Worm (Caenorhabditis elegans) whole organism, L1 larva: ENCODE data around the gene F37H8.5.

ENCODE experiments used
- C04F5.9 ChIP-seq: sonication (generic microtip); optimal IDR thresholded peaks from 2 replicates; lab custom pipeline; 2016; ENCODE audit warnings: missing genetic modification characterization, missing compliant biosample characterization
- C16A3.4 ChIP-seq: fragments of 150-350 bp; optimal IDR thresholded peaks from 2 replicates; lab custom pipeline; 2014; ENCODE audit warnings: missing biosample characterization, missing genetic modification characterization
- F16B12.6 ChIP-seq: fragments of 150-350 bp; optimal IDR thresholded peaks from 2 replicates; lab custom pipeline; 2014; ENCODE audit warnings: missing biosample characterization, missing genetic modification characterization
- Y116A8C.19 ChIP-seq: sonication (generic microtip); optimal IDR thresholded peaks from 2 replicates; lab custom pipeline; 2016; ENCODE audit warnings: missing compliant biosample characterization, missing genetic modification characterization, borderline replicate concordance
- alr-1 ChIP-seq: fragments of 200-800 bp; sonication (Bioruptor generic); optimal IDR thresholded peaks from 2 replicates; lab custom pipeline; 2018; ENCODE audit warnings: borderline replicate concordance, mild to moderate bottlenecking, missing genetic modification characterization, missing compliant biosample characterization
- blmp-1 ChIP-seq: fragments of 150-350 bp; optimal IDR thresholded peaks from 2 replicates; lab custom pipeline; 2014; ENCODE audit warnings: missing biosample characterization, missing genetic modification characterization
- ceh-63 ChIP-seq: fragments of 200-800 bp; sonication (Bioruptor generic); optimal IDR thresholded peaks from 2 replicates; lab custom pipeline; 2018; ENCODE audit warnings: mild to moderate bottlenecking, missing genetic modification characterization, missing compliant biosample characterization
- ceh-82 ChIP-seq, 3 experiments: fragments of 150-350 bp in 1 of 3; sonication (generic microtip) in 2 of 3; optimal IDR thresholded peaks; 2 replicates each; lab custom pipeline; 2014 to 2017; ENCODE audit warnings: missing biosample characterization in 3 of 3, missing genetic modification characterization in 3 of 3
- ceh-88 ChIP-seq: fragments of 200-800 bp; sonication (Bioruptor generic); IDR thresholded peaks from 2 replicates; pipeline ENCODE4 v1.3.6; 2022; ENCODE audit warnings: missing genetic modification characterization, missing compliant biosample characterization
- ces-1 ChIP-seq: fragments of 150-350 bp; optimal IDR thresholded peaks from 2 replicates; lab custom pipeline; 2014; ENCODE audit warnings: missing biosample characterization, missing genetic modification reagents, missing genetic modification characterization
- efl-1 ChIP-seq, 4 experiments: fragments of 150-350 bp; optimal IDR thresholded peaks in 3 of 4; peaks in 1 of 4; 1 replicate in 1 of 4; 2 replicates in 3 of 4; lab custom pipeline; 2014; ENCODE audit warnings: missing biosample characterization in 2 of 4, missing genetic modification characterization in 2 of 4, missing genetic modification reagents in 2 of 4
- efl-3 ChIP-seq: fragments of 200-800 bp; sonication (Bioruptor generic); optimal IDR thresholded peaks from 2 replicates; lab custom pipeline; 2018; ENCODE audit warnings: mild to moderate bottlenecking, missing genetic modification characterization, missing compliant biosample characterization
- egl-13 ChIP-seq: sonication (generic microtip); optimal IDR thresholded peaks from 2 replicates; lab custom pipeline; 2016; ENCODE audit warnings: missing genotype, missing genetic modification reagents, missing genetic modification characterization, missing compliant biosample characterization
- elt-3 ChIP-seq, 6 experiments: fragments of 150-350 bp in 1 of 6; sonication (generic microtip); optimal IDR thresholded peaks; 2 replicates each; lab custom pipeline; 2017 to 2018; ENCODE audit warnings: missing biosample characterization in 6 of 6, missing genetic modification characterization in 6 of 6, inconsistent platforms in 1 of 6
- fkh-4 ChIP-seq: sonication (generic microtip); optimal IDR thresholded peaks from 2 replicates; lab custom pipeline; 2016; ENCODE audit warnings: missing compliant biosample characterization, missing genetic modification characterization, borderline replicate concordance
- fkh-8 ChIP-seq: sonication (generic microtip); optimal IDR thresholded peaks from 2 replicates; lab custom pipeline; 2016; ENCODE audit warnings: mild to moderate bottlenecking, missing genetic modification characterization, missing compliant biosample characterization
- grh-1 ChIP-seq: fragments of 200-800 bp; sonication (Bioruptor generic); IDR thresholded peaks from 2 replicates; pipeline ENCODE4 v1.3.6; 2022; ENCODE audit warnings: missing genetic modification reagents, missing genetic modification characterization, missing compliant biosample characterization
- hlh-17 ChIP-seq: fragments of 200-800 bp; sonication (Bioruptor generic); optimal IDR thresholded peaks from 2 replicates; lab custom pipeline; 2018; ENCODE audit warnings: missing genetic modification characterization, mild to moderate bottlenecking, missing compliant biosample characterization, moderate library complexity, borderline replicate concordance
- lin-14 ChIP-seq: fragments of 200-800 bp; sonication (Bioruptor generic); optimal IDR thresholded peaks from 2 replicates; lab custom pipeline; 2018; ENCODE audit warnings: mild to moderate bottlenecking, missing genetic modification characterization, moderate library complexity, missing compliant biosample characterization
- lin-15B ChIP-seq: fragments of 150-350 bp; sonication (generic microtip); optimal IDR thresholded peaks from 3 replicates; lab custom pipeline; 2014; ENCODE audit warnings: missing biosample characterization, missing genetic modification characterization
- lin-35 ChIP-seq, 2 experiments: fragments of 150-350 bp; optimal IDR thresholded peaks; 2 replicates each; lab custom pipeline; 2014; ENCODE audit warnings: missing biosample characterization in 2 of 2, missing genetic modification characterization in 2 of 2, missing genetic modification reagents in 2 of 2
- lsy-2 ChIP-seq, 2 experiments: fragments of 150-350 bp; optimal IDR thresholded peaks; 2 replicates each; lab custom pipeline; 2014; ENCODE audit warnings: missing biosample characterization in 2 of 2, missing genetic modification characterization in 2 of 2
- mdl-1 ChIP-seq, 2 experiments: fragments of 150-350 bp; optimal IDR thresholded peaks; 2 replicates each; lab custom pipeline; 2014 to 2017; ENCODE audit warnings: missing biosample characterization in 2 of 2, missing genetic modification characterization in 2 of 2, inconsistent platforms in 1 of 2
- mef-2 ChIP-seq: fragments of 150-350 bp; optimal IDR thresholded peaks from 2 replicates; lab custom pipeline; 2014; ENCODE audit warnings: missing biosample characterization, missing genetic modification characterization
- mep-1 ChIP-seq: fragments of 150-350 bp; optimal IDR thresholded peaks from 2 replicates; lab custom pipeline; 2014; ENCODE audit warnings: missing biosample characterization, missing genetic modification characterization
- nhr-12 ChIP-seq: sonication (generic microtip); optimal IDR thresholded peaks from 2 replicates; lab custom pipeline; 2017; ENCODE audit warnings: missing biosample characterization, missing genetic modification characterization
- nhr-19 ChIP-seq: fragments of 200-800 bp; sonication (Bioruptor generic); conservative IDR thresholded peaks from 2 replicates; pipeline ENCODE4 v1.3.6; 2022; ENCODE audit warnings: missing genetic modification characterization, missing compliant biosample characterization
- nhr-20 ChIP-seq: sonication (generic microtip); optimal IDR thresholded peaks from 2 replicates; lab custom pipeline; 2016; ENCODE audit warnings: mild to moderate bottlenecking, missing genetic modification characterization, missing compliant biosample characterization
- nhr-237 ChIP-seq: fragments of 150-350 bp; optimal IDR thresholded peaks from 2 replicates; lab custom pipeline; 2014; ENCODE audit warnings: missing biosample characterization, missing genetic modification characterization
- nhr-71 ChIP-seq: sonication (generic microtip); optimal IDR thresholded peaks from 2 replicates; lab custom pipeline; 2016; ENCODE audit warnings: mild to moderate bottlenecking, missing genetic modification characterization, moderate library complexity, missing compliant biosample characterization
- nhr-85 ChIP-seq: sonication (generic microtip); peaks from one replicate; lab custom pipeline; 2016; ENCODE audit warnings: missing genetic modification characterization, inconsistent platforms, missing compliant biosample characterization
- pag-3 ChIP-seq: sonication (generic microtip); optimal IDR thresholded peaks from 2 replicates; lab custom pipeline; 2017; ENCODE audit warnings: missing genetic modification characterization, mild to moderate bottlenecking, missing compliant biosample characterization, antibody characterized with exemption, borderline replicate concordance; ENCODE audit not compliant: insufficient read depth
- pax-3 ChIP-seq: fragments of 200-800 bp; sonication (Bioruptor generic); optimal IDR thresholded peaks from 2 replicates; lab custom pipeline; 2018; ENCODE audit warnings: mild to moderate bottlenecking, missing genetic modification characterization, moderate library complexity, missing compliant biosample characterization
- pqm-1 ChIP-seq: sonication (generic microtip); optimal IDR thresholded peaks from 3 replicates; lab custom pipeline; 2017; ENCODE audit warnings: missing biosample characterization, missing genetic modification characterization
- rnt-1 ChIP-seq: sonication (generic microtip); optimal IDR thresholded peaks from 2 replicates; lab custom pipeline; 2016; ENCODE audit warnings: mild to moderate bottlenecking, missing genetic modification characterization, moderate library complexity, missing compliant biosample characterization
- skn-1 ChIP-seq: fragments of 150-350 bp; optimal IDR thresholded peaks from 2 replicates; lab custom pipeline; 2014; ENCODE audit warnings: missing biosample characterization, missing genetic modification characterization
- snpc-4 ChIP-seq: fragments of 150-350 bp; optimal IDR thresholded peaks from 2 replicates; lab custom pipeline; 2014; ENCODE audit warnings: missing biosample characterization, missing genetic modification characterization
- snu-23 ChIP-seq: sonication (generic microtip); optimal IDR thresholded peaks from 2 replicates; lab custom pipeline; 2016; ENCODE audit warnings: missing genetic modification characterization, missing compliant biosample characterization
- sptf-1 ChIP-seq: fragments of 150-350 bp; optimal IDR thresholded peaks from 2 replicates; lab custom pipeline; 2014; ENCODE audit warnings: missing biosample characterization, missing genetic modification characterization
- sup-37 ChIP-seq: fragments of 200-800 bp; sonication (Bioruptor generic); optimal IDR thresholded peaks from 2 replicates; lab custom pipeline; 2018; ENCODE audit warnings: mild to moderate bottlenecking, missing genetic modification characterization, missing compliant biosample characterization
- swsn-7 ChIP-seq: sonication (generic microtip); optimal IDR thresholded peaks from 2 replicates; lab custom pipeline; 2016; ENCODE audit warnings: missing genetic modification characterization, missing compliant biosample characterization
- tbx-2 ChIP-seq: sonication (generic microtip); optimal IDR thresholded peaks from 2 replicates; lab custom pipeline; 2016; ENCODE audit warnings: missing genetic modification characterization, missing compliant biosample characterization
- tlp-1 ChIP-seq: fragments of 150-350 bp; optimal IDR thresholded peaks from 2 replicates; lab custom pipeline; 2014; ENCODE audit warnings: missing biosample characterization, missing genetic modification characterization
- unc-62 ChIP-seq: fragments of 150-350 bp; optimal IDR thresholded peaks from 2 replicates; lab custom pipeline; 2014; ENCODE audit warnings: missing biosample characterization, missing genetic modification reagents, missing genetic modification characterization
- vab-15 ChIP-seq: sonication (generic microtip); optimal IDR thresholded peaks from 2 replicates; lab custom pipeline; 2017; ENCODE audit warnings: missing genotype, mild to moderate bottlenecking, missing genetic modification characterization, missing compliant biosample characterization
- zag-1 ChIP-seq: fragments of 150-350 bp; optimal IDR thresholded peaks from 2 replicates; lab custom pipeline; 2014; ENCODE audit warnings: missing biosample characterization, missing genetic modification characterization
- zip-4 ChIP-seq: fragments of 200-800 bp; sonication (Bioruptor generic); optimal IDR thresholded peaks from 2 replicates; lab custom pipeline; 2018; ENCODE audit warnings: mild to moderate bottlenecking, missing genetic modification characterization, moderate library complexity, missing compliant biosample characterization
- ztf-11 ChIP-seq, 2 experiments: sonication (generic microtip); optimal IDR thresholded peaks; 2 replicates each; lab custom pipeline; 2016 to 2017; ENCODE audit warnings: missing genetic modification characterization in 2 of 2, missing biosample characterization in 1 of 2, missing compliant biosample characterization in 1 of 2

Gene F37H8.5

DNA sequence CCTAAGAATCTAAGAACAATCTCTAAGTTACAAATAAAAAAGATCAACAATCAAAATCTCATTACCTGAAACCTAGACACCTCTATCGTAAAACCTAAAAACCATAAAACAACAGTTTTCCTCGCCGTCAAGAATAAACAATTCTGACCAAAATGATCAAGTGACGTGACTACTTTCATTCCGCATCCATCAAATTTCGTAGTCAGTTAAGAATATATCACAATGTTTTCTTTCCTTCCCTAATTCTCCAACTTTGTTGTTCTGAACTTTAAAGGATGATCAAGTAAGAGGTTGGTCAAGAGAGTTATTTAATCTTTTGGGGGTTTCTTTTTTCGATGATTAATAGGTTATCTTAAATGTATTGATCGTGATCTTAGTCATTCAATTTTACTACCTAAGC is 24.7 kb upstream of the F37H8.5 start:
- TF ChIP-seq zag-1 (tag; lab: Kevin White, UChicago) (no peak), swsn-7 (no peak), tlp-1 (tag; lab: Kevin White, UChicago) (no peak), mef-2 (tag; lab: Kevin White, UChicago) (no peak), nhr-12 (tag; lab: Kevin White, UChicago) (no peak), elt-3 (tag; optimal IDR thresholded peaks at IDR 0.05; lab: Kevin White, UChicago) (peak in 2 of 6 experiments; percentile 54 to 90), ceh-63 (no peak), blmp-1 (tag; lab: Kevin White, UChicago) (peak; percentile 81), efl-1 (optimal IDR thresholded peaks at IDR 0.05; lab: Kevin White, UChicago) (no peak), efl-1 (GFP tag; optimal IDR thresholded peaks at IDR 0.05 in 1 of 2; lab: Kevin White, UChicago) (peak in 1 of 2 experiments; percentile 40), ztf-11 (tag; optimal IDR thresholded peaks at IDR 0.05; lab: Kevin White, UChicago) (no peak), zip-4 (GFP tag; lab: Kevin White, UChicago) (no peak), pag-3 (tag; lab: Kevin White, UChicago) (no peak), nhr-71 (peak; percentile 40), pax-3 (no peak), ces-1 (GFP tag; lab: Kevin White, UChicago) (no peak), mep-1 (tag; lab: Kevin White, UChicago) (no peak), nhr-19 (0 out of 2 replicates have a peak, but pooled peaks have one; percentile 2), ceh-82 (tag; optimal IDR thresholded peaks at IDR 0.05; lab: Kevin White, UChicago) (no peak), mdl-1 (tag; optimal IDR thresholded peaks at IDR 0.05; lab: Kevin White, UChicago) (no peak), C04F5.9 (no peak), rnt-1 (tag; lab: Kevin White, UChicago) (no peak), C16A3.4 (no peak), snu-23 (GFP tag; lab: Kevin White, UChicago) (peak; percentile 6), hlh-17 (GFP tag; lab: Kevin White, UChicago) (no peak), lin-35 (GFP tag; optimal IDR thresholded peaks at IDR 0.05; lab: Kevin White, UChicago) (peak in 1 of 2 experiments; percentile 20), lin-15B (tag; lab: Kevin White, UChicago) (no peak), nhr-20 (tag; lab: Kevin White, UChicago) (peak; percentile 54), lin-14 (GFP tag; lab: Kevin White, UChicago) (peak; percentile 41), nhr-85 (tag; lab: Kevin White, UChicago) (peak; percentile 75), fkh-8 (no peak), skn-1 (tag; lab: Kevin White, UChicago) (no peak), efl-3 (GFP tag; lab: Kevin White, UChicago) (no peak), grh-1 (no peak), nhr-237 (tag; lab: Kevin White, UChicago) (no peak), ceh-88 (GFP tag; lab: Robert Waterston, UW) (no peak)
- TF ChIP-seq, all 84 proteins: peak for 10

DNA sequence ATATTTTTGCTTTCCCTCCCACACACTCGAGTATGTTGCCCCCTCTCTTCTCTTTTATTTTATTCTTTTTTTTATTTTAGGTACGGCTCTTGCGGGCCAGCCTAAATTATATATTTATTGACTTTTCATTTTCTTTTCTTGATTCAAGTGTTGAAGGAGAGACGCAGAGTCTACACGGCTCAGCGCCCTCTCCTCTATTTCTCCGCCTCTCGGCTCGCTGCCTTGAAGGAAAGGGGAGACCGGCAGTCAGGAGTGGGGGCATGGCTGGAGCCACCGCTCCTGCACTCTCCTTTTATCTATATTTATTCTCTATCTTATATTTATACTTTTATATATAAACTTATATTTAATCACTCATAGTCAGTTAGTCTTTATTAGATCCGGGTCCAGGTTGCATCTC is 21.6 kb upstream of the F37H8.5 start:
- TF ChIP-seq snpc-4 (peak; percentile 51), pax-3 (no peak), grh-1 (no peak), lin-14 (GFP tag; lab: Kevin White, UChicago) (peak; percentile 52), unc-62 (no peak), tbx-2 (peak; percentile 10), mep-1 (tag; lab: Kevin White, UChicago) (peak; percentile 27)

- peak; percentile 31 to 67 for TF ChIP-seq lsy-2 (tag; optimal IDR thresholded peaks at IDR 0.05; lab: Kevin White, UChicago)
- TF ChIP-seq alr-1 (tag; lab: Kevin White, UChicago), result no peak
- TF ChIP-seq nhr-85 (tag; lab: Kevin White, UChicago), result peak; percentile 95
- TF ChIP-seq rnt-1 (tag; lab: Kevin White, UChicago), result peak; percentile 93
- no peak for TF ChIP-seq F16B12.6 (tag; lab: Kevin White, UChicago)
- TF ChIP-seq zag-1 (tag; lab: Kevin White, UChicago), result no peak
- TF ChIP-seq Y116A8C.19 (tag; lab: Kevin White, UChicago), result no peak
- peak; percentile 50 for TF ChIP-seq egl-13
- TF ChIP-seq vab-15 (tag; lab: Kevin White, UChicago), result no peak
- TF ChIP-seq fkh-4, result no peak
- no peak for TF ChIP-seq sptf-1 (tag; lab: Kevin White, UChicago)
- TF ChIP-seq pqm-1 (tag; lab: Kevin White, UChicago), result no peak
- peak in 1 of 2 experiments; percentile 50 for TF ChIP-seq ztf-11 (tag; optimal IDR thresholded peaks at IDR 0.05; lab: Kevin White, UChicago)
- TF ChIP-seq snpc-4, result peak; percentile 99
- TF ChIP-seq C04F5.9, result peak; percentile 41
- peak; percentile 14 for TF ChIP-seq fkh-8
- TF ChIP-seq pax-3, result peak; percentile 16
- peak; percentile 26 for TF ChIP-seq C16A3.4
- peak; percentile 34 to 69 (median 54) for TF ChIP-seq ceh-82 (tag; optimal IDR thresholded peaks at IDR 0.05; lab: Kevin White, UChicago)
- TF ChIP-seq sup-37 (GFP tag; lab: Kevin White, UChicago), result peak; percentile 80
- no peak for TF ChIP-seq nhr-12 (tag; lab: Kevin White, UChicago)
- no peak for TF ChIP-seq hlh-17 (GFP tag; lab: Kevin White, UChicago)
Observed at ce11 chrII:11167039-11167438, 21.0 kb upstream of the F37H8.5 start.
